Fruit fly (Drosophila melanogaster) whole organism, embryonic: ENCODE results near the gene CG11550.

Experiments used
- ATbp ChIP-seq: fragments of 200-800 bp; sonication (Bioruptor generic); optimal IDR thresholded peaks from 2 replicates; lab custom pipeline; 2017; ENCODE audit warnings: missing biosample characterization, mild to moderate bottlenecking, missing genetic modification characterization, missing genetic modification reagents
- BEAF-32 ChIP-seq: fragments of 200-800 bp; sonication (Bioruptor generic); optimal IDR thresholded peaks from 3 replicates; lab custom pipeline; 2017; ENCODE audit warnings: missing biosample characterization, missing genetic modification characterization, mild to moderate bottlenecking, moderate library complexity, missing genetic modification reagents
- CG10654 ChIP-seq: fragments of 200-800 bp; sonication (Bioruptor generic); optimal IDR thresholded peaks from 2 replicates; lab custom pipeline; 2016; ENCODE audit warnings: missing biosample characterization, missing genetic modification characterization
- CG11247 ChIP-seq: fragments of 200-800 bp; sonication (Bioruptor generic); IDR thresholded peaks from 2 replicates; pipeline ENCODE4 v1.3.6; 2022; ENCODE audit warnings: missing biosample characterization, missing genetic modification characterization
- CG12299 ChIP-seq: fragments of 200-800 bp; sonication (Bioruptor generic); optimal IDR thresholded peaks from 2 replicates; lab custom pipeline; 2018; ENCODE audit warnings: missing biosample characterization, mild to moderate bottlenecking, missing genetic modification characterization
- CG14710 ChIP-seq: fragments of 200-800 bp; sonication (Bioruptor generic); optimal IDR thresholded peaks from 3 replicates; lab custom pipeline; 2019; ENCODE audit warnings: missing biosample characterization, mild to moderate bottlenecking, missing genetic modification characterization, moderate library complexity
- CG14860 ChIP-seq: fragments of 200-800 bp; sonication (Bioruptor generic); IDR thresholded peaks from 3 replicates; pipeline ENCODE4 v1.3.6; 2022; ENCODE audit warnings: missing biosample characterization, missing genetic modification characterization; ENCODE audit not compliant: partially characterized antibody
- CG16863 ChIP-seq: fragments of 200-800 bp; sonication (Bioruptor generic); optimal IDR thresholded peaks from 3 replicates; lab custom pipeline; 2016; ENCODE audit warnings: missing biosample characterization, missing genetic modification characterization
- CG17385 ChIP-seq: fragments of 200-800 bp; sonication (Bioruptor generic); optimal IDR thresholded peaks from 3 replicates; lab custom pipeline; 2018; ENCODE audit warnings: missing biosample characterization, mild to moderate bottlenecking, missing genetic modification characterization
- CG18262 ChIP-seq: fragments of 200-800 bp; optimal IDR thresholded peaks from 3 replicates; lab custom pipeline; 2019; ENCODE audit warnings: missing biosample characterization, mild to moderate bottlenecking, missing genetic modification characterization, moderate library complexity
- CG18619 ChIP-seq: fragments of 200-800 bp; sonication (Bioruptor generic); optimal IDR thresholded peaks from 3 replicates; lab custom pipeline; 2017; ENCODE audit warnings: missing biosample characterization, mild to moderate bottlenecking, missing genetic modification characterization
- CG31388 ChIP-seq: fragments of 200-800 bp; sonication (Bioruptor generic); optimal IDR thresholded peaks from 2 replicates; lab custom pipeline; 2016; ENCODE audit warnings: missing biosample characterization, missing genetic modification characterization
- CG3838 ChIP-seq: fragments of 200-800 bp; sonication (Bioruptor generic); optimal IDR thresholded peaks from 3 replicates; lab custom pipeline; 2016; ENCODE audit warnings: missing biosample characterization, missing genetic modification characterization
- CG4854 ChIP-seq: fragments of 200-800 bp; sonication (Bioruptor generic); optimal IDR thresholded peaks from 2 replicates; lab custom pipeline; 2016; ENCODE audit warnings: missing biosample characterization, missing genetic modification characterization, inconsistent platforms
- CG9797 ChIP-seq: fragments of 200-800 bp; sonication (Bioruptor generic); optimal IDR thresholded peaks from 3 replicates; lab custom pipeline; 2018; ENCODE audit warnings: missing biosample characterization, mild to moderate bottlenecking, missing genetic modification characterization
- Chrac-16 ChIP-seq: fragments of 200-800 bp; sonication (Bioruptor generic); optimal IDR thresholded peaks from 3 replicates; lab custom pipeline; 2016; ENCODE audit warnings: missing biosample characterization, missing genetic modification characterization
- D ChIP-seq, 2 experiments: fragments of 200-800 bp in 1 of 2; fragments of >200 bp in 1 of 2; sonication (Bioruptor generic) in 1 of 2; optimal IDR thresholded peaks; 2 replicates in 1 of 2; 3 replicates in 1 of 2; lab custom pipeline; 2017; ENCODE audit warnings: mild to moderate bottlenecking in 1 of 2, missing biosample characterization in 1 of 2, missing genetic modification characterization in 1 of 2, missing genetic modification reagents in 1 of 2
- Dref ChIP-seq: fragments of 200-800 bp; sonication (Bioruptor generic); IDR thresholded peaks from 2 replicates; pipeline ENCODE4 v1.3.6; 2022; ENCODE audit warnings: missing biosample characterization, missing genetic modification characterization
- Eip74EF ChIP-seq, 2 experiments: fragments of 200-800 bp in 1 of 2; fragments of >200 bp in 1 of 2; sonication (Bioruptor generic) in 1 of 2; optimal IDR thresholded peaks; 2 replicates each; lab custom pipeline; 2017 to 2019; ENCODE audit warnings: missing biosample characterization in 2 of 2, missing genetic modification characterization in 2 of 2, mild to moderate bottlenecking in 1 of 2, moderate library complexity in 1 of 2
- HHEX ChIP-seq: fragments of 200-800 bp; sonication (Bioruptor generic); optimal IDR thresholded peaks from 3 replicates; lab custom pipeline; 2017; ENCODE audit warnings: missing biosample characterization, mild to moderate bottlenecking, missing genetic modification characterization, missing genetic modification reagents
- Hey ChIP-seq: fragments of 200-800 bp; sonication (Bioruptor generic); optimal IDR thresholded peaks from 3 replicates; lab custom pipeline; 2018; ENCODE audit warnings: missing biosample characterization, mild to moderate bottlenecking, missing genetic modification characterization
- Meics ChIP-seq: fragments of 200-800 bp; sonication (Bioruptor generic); optimal IDR thresholded peaks from 2 replicates; lab custom pipeline; 2017; ENCODE audit warnings: missing biosample characterization, mild to moderate bottlenecking, missing genetic modification characterization
- NFAT ChIP-seq: fragments of 200-800 bp; sonication (Bioruptor generic); IDR thresholded peaks from 2 replicates; pipeline ENCODE4 v1.3.6; 2022; ENCODE audit warnings: missing biosample characterization, missing genetic modification characterization
- Neu2 ChIP-seq: fragments of 200-800 bp; sonication (Bioruptor generic); optimal IDR thresholded peaks from 3 replicates; lab custom pipeline; 2016; ENCODE audit warnings: missing biosample characterization, missing genetic modification characterization, borderline replicate concordance
- Ravus ChIP-seq: fragments of 200-800 bp; sonication (Bioruptor generic); IDR thresholded peaks from 2 replicates; pipeline ENCODE4 v1.3.6; 2022; ENCODE audit warnings: missing biosample characterization, missing genetic modification characterization
- Sin3A ChIP-seq: fragments of >200 bp; optimal IDR thresholded peaks from 2 replicates; lab custom pipeline; 2018
- Taf1 ChIP-seq: fragments of 200-800 bp; sonication (Bioruptor generic); IDR thresholded peaks from 2 replicates; pipeline ENCODE4 v1.3.6; 2022; ENCODE audit warnings: missing biosample characterization, missing genetic modification characterization
- bbx ChIP-seq: fragments of 200-800 bp; sonication (Bioruptor generic); IDR thresholded peaks from 2 replicates; pipeline ENCODE4 v1.3.6; 2022; ENCODE audit warnings: missing biosample characterization, missing genetic modification characterization; ENCODE audit not compliant: partially characterized antibody
- bsh ChIP-seq, 2 experiments: fragments of 200-800 bp; sonication (Bioruptor generic); optimal IDR thresholded peaks; 2 replicates each; lab custom pipeline; 2017 to 2018; ENCODE audit warnings: mild to moderate bottlenecking in 2 of 2, missing biosample characterization in 2 of 2, missing genetic modification characterization in 2 of 2, moderate library complexity in 1 of 2
- chn ChIP-seq: fragments of 200-800 bp; sonication (Bioruptor generic); optimal IDR thresholded peaks from 2 replicates; lab custom pipeline; 2016; ENCODE audit warnings: missing biosample characterization, missing genetic modification characterization
- ci ChIP-seq: fragments of 200-800 bp; sonication (Bioruptor generic); IDR thresholded peaks from 3 replicates; pipeline ENCODE4 v1.3.6; 2022; ENCODE audit warnings: missing biosample characterization, missing genetic modification characterization
- crol ChIP-seq: fragments of 200-800 bp; sonication (Bioruptor generic); IDR thresholded peaks from 2 replicates; pipeline ENCODE4 v1.3.6; 2022; ENCODE audit warnings: missing biosample characterization, missing genetic modification characterization
- crp ChIP-seq, 2 experiments: fragments of 200-800 bp; sonication (Bioruptor generic); optimal IDR thresholded peaks; 2 replicates in 1 of 2; 3 replicates in 1 of 2; lab custom pipeline; 2017; ENCODE audit warnings: missing biosample characterization in 2 of 2, missing genetic modification characterization in 2 of 2, mild to moderate bottlenecking in 1 of 2, moderate library complexity in 1 of 2
- dmrt11E ChIP-seq: fragments of 200-800 bp; sonication (Bioruptor generic); optimal IDR thresholded peaks from 3 replicates; lab custom pipeline; 2018; ENCODE audit warnings: missing biosample characterization, mild to moderate bottlenecking, missing genetic modification characterization, moderate library complexity
- fd3F ChIP-seq: fragments of 200-800 bp; sonication (Bioruptor generic); optimal IDR thresholded peaks from 2 replicates; lab custom pipeline; 2018; ENCODE audit warnings: missing biosample characterization, mild to moderate bottlenecking, missing genetic modification characterization, moderate library complexity
- hbn ChIP-seq: fragments of 200-800 bp; sonication (Bioruptor generic); IDR thresholded peaks from 2 replicates; pipeline ENCODE4 v1.3.6; 2022; ENCODE audit warnings: missing biosample characterization, missing genetic modification characterization; ENCODE audit not compliant: partially characterized antibody
- her ChIP-seq: fragments of 200-800 bp; sonication (Bioruptor generic); optimal IDR thresholded peaks from 2 replicates; lab custom pipeline; 2016; ENCODE audit warnings: missing biosample characterization, missing genetic modification characterization
- insv ChIP-seq, 2 experiments: fragments of 200-800 bp; sonication (Bioruptor generic); optimal IDR thresholded peaks; 3 replicates each; lab custom pipeline; 2016 to 2018; ENCODE audit warnings: missing biosample characterization in 2 of 2, missing genetic modification characterization in 2 of 2
- lab ChIP-seq: fragments of 200-800 bp; sonication (Bioruptor generic); optimal IDR thresholded peaks from 3 replicates; lab custom pipeline; 2017; ENCODE audit warnings: missing biosample characterization, missing genetic modification characterization, mild to moderate bottlenecking, moderate library complexity, missing genetic modification reagents
- lov ChIP-seq, 2 experiments: fragments of 200-800 bp in 1 of 2; fragments of >200 bp in 1 of 2; sonication (Bioruptor generic) in 1 of 2; IDR thresholded peaks in 1 of 2; optimal IDR thresholded peaks in 1 of 2; 2 replicates in 1 of 2; 3 replicates in 1 of 2; pipeline versions ENCODE4 v1.3.6 to Lab custom; 2017 to 2022; ENCODE audit warnings: missing biosample characterization in 1 of 2, missing genetic modification characterization in 1 of 2
- otp ChIP-seq: fragments of 200-800 bp; sonication (Bioruptor generic); IDR thresholded peaks from 3 replicates; pipeline ENCODE4, ENCODE4 v1.3.6; 2022; ENCODE audit warnings: missing biosample characterization, missing genetic modification characterization
- pb ChIP-seq: fragments of 200-800 bp; sonication (Bioruptor generic); optimal IDR thresholded peaks from 3 replicates; lab custom pipeline; 2016; ENCODE audit warnings: missing biosample characterization, missing genetic modification characterization
- sens ChIP-seq: fragments of 200-800 bp; sonication (Bioruptor generic); peaks from one replicate; lab custom pipeline; 2016; ENCODE audit warnings: missing biosample characterization, missing genetic modification characterization
- ttk ChIP-seq: fragments of 200-800 bp; sonication (Bioruptor generic); IDR thresholded peaks from 2 replicates; pipeline ENCODE4 v2.1.2; 2022; ENCODE audit warnings: missing biosample characterization, missing genetic modification characterization
- unc-4 ChIP-seq: fragments of 200-800 bp; sonication (Bioruptor generic); IDR thresholded peaks from 2 replicates; pipeline ENCODE4 v1.3.6; 2022; ENCODE audit warnings: missing biosample characterization, missing genetic modification characterization; ENCODE audit not compliant: partially characterized antibody
- vfl ChIP-seq: fragments of 200-800 bp; sonication (Bioruptor generic); optimal IDR thresholded peaks from 2 replicates; lab custom pipeline; 2016; ENCODE audit warnings: missing biosample characterization, missing genetic modification characterization
- z ChIP-seq: fragments of 200-800 bp; sonication (Bioruptor generic); IDR thresholded peaks from 3 replicates; pipeline ENCODE4 v1.3.6; 2022; ENCODE audit warnings: missing biosample characterization, missing genetic modification characterization

Gene CG11550

DNA sequence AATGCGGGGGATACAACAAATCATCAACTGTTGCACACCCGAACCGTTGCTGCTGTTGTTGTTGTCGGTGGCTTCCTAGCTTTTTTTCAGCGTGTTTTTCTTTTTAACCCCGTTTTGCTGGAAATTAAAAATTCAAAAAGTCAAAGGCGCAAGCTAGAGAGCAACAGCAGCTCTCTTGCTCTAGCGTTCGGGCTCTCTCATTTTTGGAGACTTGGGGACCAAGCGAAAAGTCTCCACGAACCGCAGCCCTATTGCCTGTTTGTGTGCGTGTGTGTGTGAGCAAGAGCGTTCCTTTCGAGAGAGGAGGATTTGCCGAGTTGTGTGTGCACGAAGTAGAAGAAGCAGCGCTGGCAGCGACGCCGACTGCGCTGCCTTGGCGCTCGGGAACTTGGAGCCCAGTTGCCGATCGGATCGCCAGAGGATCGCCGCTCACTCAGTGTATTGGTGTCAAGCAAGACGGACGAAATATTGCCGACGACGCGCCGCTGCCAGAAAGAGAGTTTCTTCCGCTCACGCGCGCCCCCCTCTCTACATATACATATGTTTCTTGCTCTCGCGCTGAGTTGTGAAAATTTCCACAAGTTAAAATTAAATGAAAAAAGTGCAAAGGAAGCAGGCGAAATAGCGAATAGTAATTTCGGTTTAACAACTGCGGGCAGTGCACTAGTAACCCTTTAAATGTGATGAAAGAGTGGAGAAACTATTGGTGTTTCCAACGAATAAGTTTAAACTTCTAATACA, 45.1 kb upstream of the CG11550 start (continued):
- TF ChIP-seq HHEX (no peak), crp (GFP tag; optimal IDR thresholded peaks at IDR 0.05; lab: Kevin White, UChicago) (no peak), ttk (GFP tag; lab: Robert Waterston, UW) (0 out of 2 replicates have a peak, but pooled peaks have one; percentile 9), CG14860 (no peak), bsh (GFP tag; optimal IDR thresholded peaks at IDR 0.05; lab: Kevin White, UChicago) (peak in 1 of 2 experiments; percentile 37), unc-4 (GFP tag; lab: Robert Waterston, UW) (0 out of 2 replicates have a peak, but pooled peaks have one; percentile 16), CG14710 (tag; lab: Kevin White, UChicago) (no peak), Meics (GFP tag; lab: Kevin White, UChicago) (peak; percentile 12), Hey (tag; lab: Kevin White, UChicago) (no peak), Sin3A (lab: Kevin White, UChicago) (no peak), chn (GFP tag; lab: Kevin White, UChicago) (no peak), CG18262 (no peak), Neu2 (GFP tag; lab: Kevin White, UChicago) (no peak), insv (GFP tag; optimal IDR thresholded peaks at IDR 0.05; lab: Kevin White, UChicago) (no peak), Eip74EF (GFP tag; optimal IDR thresholded peaks at IDR 0.05; lab: Kevin White, UChicago) (no peak), ATbp (GFP tag; lab: Kevin White, UChicago) (no peak), CG12299 (tag; lab: Kevin White, UChicago) (no peak), ci (GFP tag; lab: Robert Waterston, UW) (peak; percentile 70; the same call in 2 of the 3 replicates), dmrt11E (tag; lab: Kevin White, UChicago) (no peak), Dref (GFP tag; lab: Robert Waterston, UW) (no peak), Ravus (GFP tag; lab: Robert Waterston, UW) (no peak), hbn (GFP tag; lab: Robert Waterston, UW) (no peak), crol (GFP tag; lab: Robert Waterston, UW) (peak; percentile 89), CG11247 (GFP tag; lab: Robert Waterston, UW) (no peak), CG18619 (GFP tag; lab: Kevin White, UChicago) (no peak), fd3F (GFP tag; lab: Kevin White, UChicago) (no peak), CG9797 (no peak), CG17385 (peak; percentile 90), CG4854 (GFP tag; lab: Kevin White, UChicago) (no peak), z (GFP tag; lab: Robert Waterston, UW) (peak; percentile 52; the same call in 1 of the 3 replicates), Taf1 (no peak), CG16863 (no peak), lov (optimal IDR thresholded peaks at IDR 0.05; lab: Kevin White, UChicago) (no peak), lov (GFP tag; IDR thresholded peaks at IDR 0.05; lab: Robert Waterston, UW) (peak; percentile 59; the same call in 1 of the 3 replicates), her (GFP tag; lab: Kevin White, UChicago) (peak; percentile 31), NFAT (peak; percentile 70), Chrac-16 (no peak), lab (GFP tag; lab: Kevin White, UChicago) (peak; percentile 24), otp (no peak), CG3838 (no peak), CG10654 (GFP tag; lab: Kevin White, UChicago) (no peak), sens (GFP tag; lab: Kevin White, UChicago) (peak; percentile 32), pb (GFP tag; lab: Kevin White, UChicago) (no peak), bbx (0 out of 2 replicates have a peak, but pooled peaks have one; percentile 9), BEAF-32 (no peak), CG31388 (no peak), vfl (GFP tag; lab: Kevin White, UChicago) (no peak), D (optimal IDR thresholded peaks at IDR 0.05; lab: Kevin White, UChicago) (peak; percentile 36), D (GFP tag; optimal IDR thresholded peaks at IDR 0.05; lab: Kevin White, UChicago) (no peak)
